Fruit fly (Drosophila melanogaster): Measurements from ENCODE around the gene Polr2I.

DNA sequence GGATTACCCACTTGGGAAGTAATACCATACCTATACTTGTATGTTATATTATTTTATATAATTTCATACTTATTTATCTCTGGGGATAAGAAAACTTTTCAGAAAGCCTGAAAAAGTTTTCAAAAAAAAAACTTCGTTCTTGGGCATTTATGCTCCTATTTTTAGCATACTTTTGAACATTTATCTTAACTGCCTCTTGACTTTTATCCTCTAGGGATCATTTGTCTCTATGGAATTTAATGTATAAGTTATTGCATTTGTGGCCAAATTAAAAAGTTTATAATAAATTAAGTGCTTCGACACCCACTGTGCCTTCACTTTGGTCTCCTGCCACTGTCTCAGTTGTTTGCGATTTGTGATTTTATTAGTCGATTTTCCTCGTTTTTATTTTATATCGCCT, 28.6 kb upstream of the Polr2I start:
- TF ChIP-seq psq (optimal IDR thresholded peaks at IDR 0.05), result no peak
- TF ChIP-seq EcR (GFP tag; optimal IDR thresholded peaks at IDR 0.05), result no peak
- no peak for TF ChIP-seq usp (GFP tag; optimal IDR thresholded peaks at IDR 0.05)
- no peak for TF ChIP-seq pan (optimal IDR thresholded peaks at IDR 0.05)
- TF ChIP-seq CG8478 (optimal IDR thresholded peaks at IDR 0.05), result no peak

Data from whole organism.